Worm (Caenorhabditis elegans) whole organism, L4/young adult: Measurements from ENCODE around the gene gldi-2.

Experiments used
- dao-5 ChIP-seq: sonication (generic microtip); optimal IDR thresholded peaks from 2 replicates; lab custom pipeline; 2016; ENCODE audit warnings: missing genotype, missing genetic modification characterization, moderate library complexity, missing compliant biosample characterization
- him-1 ChIP-seq: sonication (generic microtip); optimal IDR thresholded peaks from 2 replicates; lab custom pipeline; 2016; ENCODE audit warnings: missing genotype, missing genetic modification reagents, missing genetic modification characterization, missing compliant biosample characterization

DNA sequence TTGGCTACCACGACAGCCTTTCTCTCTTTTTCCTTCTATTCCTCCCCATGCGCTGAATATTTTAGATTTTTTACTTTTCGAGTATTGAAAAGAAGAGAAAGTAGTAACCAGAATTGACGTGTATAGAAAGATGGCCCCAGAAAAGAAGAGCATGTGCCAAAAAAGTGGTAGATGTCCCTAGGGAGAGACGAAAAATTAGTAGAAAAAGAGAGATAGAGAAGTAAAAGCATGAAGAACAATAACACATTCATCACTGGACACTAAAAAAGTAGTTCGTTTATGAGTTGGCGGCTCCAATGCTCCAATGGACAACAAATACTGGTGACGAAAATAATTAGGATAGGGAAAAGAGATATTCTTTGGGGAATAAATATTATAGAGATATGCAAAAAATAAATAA is 29.3 kb downstream of the gldi-2 start:
- TF ChIP-seq him-1 (tag; lab: Kevin White, UChicago) = no peak
- no peak for TF ChIP-seq dao-5 (tag; lab: Kevin White, UChicago)
